Worm (Caenorhabditis elegans) whole organism, young adult: ENCODE measurements around the gene cdgs-1.

ENCODE experiments used
- B0336.3 ChIP-seq: fragments of 200-800 bp; sonication (Bioruptor generic); IDR thresholded peaks from 2 replicates; pipeline ENCODE4 v1.3.6; 2022; ENCODE audit warnings: missing genetic modification characterization, missing compliant biosample characterization
- C06A6.2 ChIP-seq: fragments of 200-800 bp; sonication (Bioruptor generic); conservative IDR thresholded peaks from 2 replicates; pipeline ENCODE4 v1.3.6; 2022; ENCODE audit warnings: missing genetic modification characterization, missing compliant biosample characterization
- C17E4.6 ChIP-seq: fragments of 200-800 bp; sonication (Bioruptor generic); IDR thresholded peaks from 2 replicates; pipeline ENCODE4 v1.3.6; 2022; ENCODE audit warnings: missing genetic modification reagents, missing genetic modification characterization, missing compliant biosample characterization
- F10E7.11 ChIP-seq: sonication (generic microtip); optimal IDR thresholded peaks from 2 replicates; lab custom pipeline; 2017; ENCODE audit warnings: mild to moderate bottlenecking, missing genetic modification characterization, moderate library complexity, missing compliant biosample characterization
- F23B12.7 ChIP-seq: sonication (generic microtip); optimal IDR thresholded peaks from 2 replicates; lab custom pipeline; 2017; ENCODE audit warnings: missing genetic modification characterization, mild to moderate bottlenecking, missing compliant biosample characterization, antibody characterized with exemption, moderate library complexity; ENCODE audit not compliant: insufficient read depth
- F37B4.10 ChIP-seq: fragments of 200-800 bp; sonication (Bioruptor generic); IDR thresholded peaks from 2 replicates; pipeline ENCODE4 v1.3.6; 2022; ENCODE audit warnings: missing genetic modification characterization, missing compliant biosample characterization
- F55B11.4 ChIP-seq: sonication (generic microtip); optimal IDR thresholded peaks from 2 replicates; lab custom pipeline; 2016; ENCODE audit warnings: missing compliant biosample characterization, missing genetic modification characterization, borderline replicate concordance; ENCODE audit not compliant: insufficient read depth
- Y53G8AR.9 ChIP-seq: fragments of 200-800 bp; sonication (Bioruptor generic); conservative IDR thresholded peaks from 2 replicates; pipeline ENCODE4 v1.3.6; 2022; ENCODE audit warnings: missing genetic modification reagents, missing genetic modification characterization, missing compliant biosample characterization
- Y56A3A.18 ChIP-seq: fragments of 200-800 bp; sonication (Bioruptor generic); IDR thresholded peaks from 2 replicates; pipeline ENCODE4 v1.3.6; 2022; ENCODE audit warnings: missing genetic modification reagents, missing genetic modification characterization, missing compliant biosample characterization
- aptf-2 ChIP-seq: fragments of 200-800 bp; sonication (Bioruptor generic); conservative IDR thresholded peaks from 2 replicates; pipeline ENCODE4 v1.3.6; 2022; ENCODE audit warnings: missing genetic modification reagents, missing genetic modification characterization, missing compliant biosample characterization
- athp-1 ChIP-seq: sonication (generic microtip); optimal IDR thresholded peaks from 2 replicates; lab custom pipeline; 2017; ENCODE audit warnings: mild to moderate bottlenecking, missing genetic modification characterization, missing compliant biosample characterization
- attf-6 ChIP-seq: fragments of 200-800 bp; sonication (Bioruptor generic); IDR thresholded peaks from 2 replicates; pipeline ENCODE4 v1.3.6; 2022; ENCODE audit warnings: missing genetic modification reagents, missing genetic modification characterization, missing compliant biosample characterization
- bed-2 ChIP-seq: fragments of 200-800 bp; sonication (Bioruptor generic); IDR thresholded peaks from 2 replicates; pipeline ENCODE4 v1.3.6; 2022; ENCODE audit warnings: missing genetic modification reagents, missing genetic modification characterization, missing compliant biosample characterization
- cebp-1 ChIP-seq, 2 experiments: fragments of 200-800 bp in 1 of 2; sonication (Bioruptor generic) in 1 of 2; sonication (generic microtip) in 1 of 2; IDR thresholded peaks in 1 of 2; optimal IDR thresholded peaks in 1 of 2; 2 replicates each; pipeline versions ENCODE4 v1.3.6 to Lab custom; 2017 to 2022; ENCODE audit warnings: missing compliant biosample characterization in 2 of 2, missing genetic modification characterization in 2 of 2, mild to moderate bottlenecking in 1 of 2, missing genetic modification reagents in 1 of 2, moderate library complexity in 1 of 2
- chd-7 ChIP-seq: sonication (generic microtip); optimal IDR thresholded peaks from 2 replicates; lab custom pipeline; 2016; ENCODE audit warnings: mild to moderate bottlenecking, missing genetic modification characterization, moderate library complexity, missing compliant biosample characterization
- die-1 ChIP-seq: sonication (generic microtip); optimal IDR thresholded peaks from 2 replicates; lab custom pipeline; 2016; ENCODE audit warnings: missing genotype, mild to moderate bottlenecking, missing genetic modification characterization, missing compliant biosample characterization
- dox-1 ChIP-seq: fragments of 200-800 bp; sonication (Bioruptor generic); IDR thresholded peaks from 2 replicates; pipeline ENCODE4 v1.3.6; 2022; ENCODE audit warnings: missing genetic modification reagents, missing genetic modification characterization, missing compliant biosample characterization
- efl-1 ChIP-seq: fragments of 150-350 bp; optimal IDR thresholded peaks from 2 replicates; lab custom pipeline; 2014; ENCODE audit warnings: missing biosample characterization, missing genetic modification reagents, missing genetic modification characterization
- egrh-3 ChIP-seq: fragments of 200-800 bp; sonication (Bioruptor generic); IDR thresholded peaks from 2 replicates; pipeline ENCODE4 v1.3.6; 2022; ENCODE audit warnings: missing genetic modification reagents, missing genetic modification characterization, missing compliant biosample characterization
- ets-4 ChIP-seq: fragments of 200-800 bp; sonication (Bioruptor generic); optimal IDR thresholded peaks from 2 replicates; lab custom pipeline; 2018; ENCODE audit warnings: mild to moderate bottlenecking, missing genetic modification characterization, missing compliant biosample characterization
- hsf-1 ChIP-seq: fragments of 200-800 bp; sonication (Bioruptor generic); IDR thresholded peaks from 2 replicates; pipeline ENCODE4 v1.3.6; 2022; ENCODE audit warnings: missing genetic modification reagents, missing genetic modification characterization, missing compliant biosample characterization
- let-526 ChIP-seq: fragments of 200-800 bp; sonication (Bioruptor generic); IDR thresholded peaks from 2 replicates; pipeline ENCODE4 v1.3.6; 2022; ENCODE audit warnings: missing genetic modification reagents, missing genetic modification characterization, missing compliant biosample characterization
- let-607 ChIP-seq, 2 experiments: fragments of 200-800 bp in 1 of 2; sonication (Bioruptor generic) in 1 of 2; sonication (generic microtip) in 1 of 2; optimal IDR thresholded peaks; 2 replicates each; lab custom pipeline; 2016 to 2018; ENCODE audit warnings: mild to moderate bottlenecking in 2 of 2, missing compliant biosample characterization in 2 of 2, missing genetic modification characterization in 2 of 2, moderate library complexity in 2 of 2, missing genotype in 1 of 2
- lin-35 ChIP-seq, 3 experiments: fragments of 150-350 bp in 2 of 3; sonication (generic microtip) in 1 of 3; optimal IDR thresholded peaks; 2 replicates each; lab custom pipeline; 2014 to 2018; ENCODE audit warnings: missing biosample characterization in 3 of 3, missing genetic modification characterization in 3 of 3, missing genetic modification reagents in 3 of 3
- madf-3 ChIP-seq: fragments of 200-800 bp; sonication (Bioruptor generic); IDR thresholded peaks from 2 replicates; pipeline ENCODE4 v1.3.6; 2022; ENCODE audit warnings: missing genetic modification reagents, missing genetic modification characterization, missing compliant biosample characterization
- mcd-1 ChIP-seq: fragments of 200-800 bp; sonication (Bioruptor generic); IDR thresholded peaks from 2 replicates; pipeline ENCODE4 v1.3.6; 2022; ENCODE audit warnings: missing genetic modification reagents, missing genetic modification characterization, missing compliant biosample characterization
- nfya-2 ChIP-seq: fragments of 200-800 bp; sonication (Bioruptor generic); IDR thresholded peaks from 2 replicates; pipeline ENCODE4 v1.3.6; 2022; ENCODE audit warnings: missing genetic modification reagents, missing genetic modification characterization, missing compliant biosample characterization
- nhr-120 ChIP-seq: fragments of 200-800 bp; sonication (Bioruptor generic); IDR thresholded peaks from 2 replicates; pipeline ENCODE4 v1.3.6; 2022; ENCODE audit warnings: missing genetic modification characterization, missing compliant biosample characterization
- pha-4 ChIP-seq: fragments of 150-350 bp; sonication (generic microtip); optimal IDR thresholded peaks from 2 replicates; lab custom pipeline; 2014; ENCODE audit warnings: missing biosample characterization, missing genetic modification reagents, missing genetic modification characterization
- repo-1 ChIP-seq: sonication (generic microtip); optimal IDR thresholded peaks from 2 replicates; lab custom pipeline; 2017; ENCODE audit warnings: mild to moderate bottlenecking, missing genetic modification characterization, missing compliant biosample characterization
- rpc-1 ChIP-seq, 2 experiments: fragments of 150-350 bp in 1 of 2; sonication (generic microtip) in 1 of 2; optimal IDR thresholded peaks; 2 replicates each; lab custom pipeline; 2014 to 2018; ENCODE audit warnings: missing biosample characterization in 1 of 2, missing genetic modification characterization in 1 of 2, missing genetic modification reagents in 1 of 2, missing genotype in 1 of 2
- snpc-1.3 ChIP-seq: sonication (generic microtip); optimal IDR thresholded peaks from 2 replicates; lab custom pipeline; 2017; ENCODE audit warnings: missing genetic modification characterization, mild to moderate bottlenecking, missing compliant biosample characterization, antibody characterized with exemption, moderate library complexity, missing genotype, missing genetic modification reagents; ENCODE audit not compliant: insufficient read depth
- snpc-4 ChIP-seq, 5 experiments: fragments of 150-350 bp in 1 of 5; sonication (generic microtip) in 4 of 5; optimal IDR thresholded peaks; 2 replicates each; lab custom pipeline; 2014 to 2018; ENCODE audit warnings: missing genetic modification characterization in 5 of 5, missing biosample characterization in 3 of 5, antibody characterized with exemption in 2 of 5, mild to moderate bottlenecking in 2 of 5, missing compliant biosample characterization in 2 of 5, missing genotype in 2 of 5, moderate library complexity in 2 of 5, missing genetic modification reagents in 1 of 5
- tbx-9 ChIP-seq: sonication (generic microtip); optimal IDR thresholded peaks from 2 replicates; lab custom pipeline; 2016; ENCODE audit warnings: borderline replicate concordance, missing genetic modification characterization, inconsistent platforms, missing compliant biosample characterization
- tlf-1 ChIP-seq: fragments of 200-800 bp; sonication (Bioruptor generic); optimal IDR thresholded peaks from 2 replicates; lab custom pipeline; 2018; ENCODE audit warnings: mild to moderate bottlenecking, missing genetic modification characterization, missing compliant biosample characterization
- zfh-2 ChIP-seq: fragments of 200-800 bp; sonication (Bioruptor generic); conservative IDR thresholded peaks from 2 replicates; pipeline ENCODE4 v1.3.6; 2022; ENCODE audit warnings: missing genetic modification reagents, missing genetic modification characterization, missing compliant biosample characterization
- zim-3 ChIP-seq: sonication (generic microtip); optimal IDR thresholded peaks from 2 replicates; lab custom pipeline; 2017; ENCODE audit warnings: mild to moderate bottlenecking, missing genetic modification characterization, moderate library complexity, missing compliant biosample characterization
- ztf-26 ChIP-seq: sonication (generic microtip); optimal IDR thresholded peaks from 2 replicates; lab custom pipeline; 2017; ENCODE audit warnings: missing genetic modification characterization, missing compliant biosample characterization
- ztf-28 ChIP-seq: fragments of 200-800 bp; sonication (Bioruptor generic); IDR thresholded peaks from 2 replicates; pipeline ENCODE4 v1.3.6; 2022; ENCODE audit warnings: missing genetic modification reagents, missing genetic modification characterization, missing compliant biosample characterization
- ztf-3 ChIP-seq: fragments of 200-800 bp; sonication (Bioruptor generic); optimal IDR thresholded peaks from 2 replicates; lab custom pipeline; 2018; ENCODE audit warnings: mild to moderate bottlenecking, missing genetic modification characterization, missing compliant biosample characterization

Gene cdgs-1

DNA sequence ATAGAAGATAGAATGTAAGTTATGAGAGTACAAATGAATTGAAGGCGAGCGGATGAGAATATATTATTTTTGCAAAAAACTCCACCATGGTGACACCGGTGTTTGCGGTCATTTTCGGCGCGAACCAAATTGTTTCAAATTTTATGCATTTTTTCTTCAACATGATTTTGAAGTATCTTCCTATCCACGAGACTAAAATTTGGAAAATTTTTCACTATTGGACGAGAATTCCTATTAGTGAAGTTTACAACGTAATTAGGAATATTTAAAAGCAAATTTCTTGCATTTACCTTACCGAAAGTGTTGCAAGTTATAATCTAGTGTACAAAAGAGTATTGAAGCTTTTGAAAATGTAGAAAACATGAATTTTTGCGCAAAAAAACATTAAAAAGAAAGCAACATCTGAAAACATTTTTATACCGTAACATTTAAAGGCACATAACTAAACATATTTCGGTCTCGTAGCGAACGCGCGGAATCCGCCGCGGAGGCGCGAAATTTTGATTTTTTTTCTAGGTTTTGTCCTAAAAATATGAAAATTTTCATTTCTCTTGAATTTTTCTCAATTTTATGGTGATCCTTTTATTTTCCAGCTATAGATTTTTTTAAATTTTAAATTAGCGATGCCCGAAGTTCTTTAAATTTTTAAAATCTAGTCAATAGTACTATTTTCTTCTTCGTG is 19.0 kb downstream of the cdgs-1 start, which contains the start of gene sgo-1 (continued):
- TF ChIP-seq snpc-4 (GFP tag; optimal IDR thresholded peaks at IDR 0.05; lab: Kevin White, UChicago): peak; percentile 70
- TF ChIP-seq snpc-4 (tag; optimal IDR thresholded peaks at IDR 0.05; lab: Kevin White, UChicago): peak in 3 of 4 experiments; percentile 41 to 70 (median 60)
- TF ChIP-seq F23B12.7 (tag; lab: Kevin White, UChicago): no peak
- TF ChIP-seq aptf-2 (GFP tag; lab: Robert Waterston, UW): no peak
- no peak for TF ChIP-seq F10E7.11 (tag; lab: Kevin White, UChicago)
- no peak for TF ChIP-seq pha-4 (tag; lab: Kevin White, UChicago)
- TF ChIP-seq attf-6 (GFP tag; lab: Robert Waterston, UW): peak; percentile 85
- peak; percentile 78 for TF ChIP-seq mcd-1 (GFP tag; lab: Robert Waterston, UW)
- no peak for TF ChIP-seq C06A6.2 (GFP tag; lab: Robert Waterston, UW)
- peak; percentile 87 for TF ChIP-seq B0336.3 (GFP tag; lab: Robert Waterston, UW)
- TF ChIP-seq Y56A3A.18 (GFP tag; lab: Robert Waterston, UW): no peak
- peak; percentile 35; the same call in 1 of the 2 replicates for TF ChIP-seq cebp-1 (GFP tag; IDR thresholded peaks at IDR 0.05; lab: Robert Waterston, UW)
- TF ChIP-seq cebp-1 (tag; optimal IDR thresholded peaks at IDR 0.05; lab: Kevin White, UChicago): no peak
- no peak for TF ChIP-seq die-1 (tag; lab: Kevin White, UChicago)
- TF ChIP-seq ztf-28 (GFP tag; lab: Robert Waterston, UW): peak; percentile 73; the same call in 1 of the 2 replicates
- TF ChIP-seq madf-3 (GFP tag; lab: Robert Waterston, UW): peak; percentile 97
- TF ChIP-seq rpc-1 (optimal IDR thresholded peaks at IDR 0.05; lab: Kevin White, UChicago): no peak
- TF ChIP-seq rpc-1 (tag; optimal IDR thresholded peaks at IDR 0.05; lab: Kevin White, UChicago): no peak
- TF ChIP-seq dox-1 (GFP tag; lab: Robert Waterston, UW): peak; percentile 91
- no peak for TF ChIP-seq ztf-26 (tag; lab: Kevin White, UChicago)
- TF ChIP-seq efl-1 (GFP tag; lab: Kevin White, UChicago): peak; percentile 100
- TF ChIP-seq lin-35 (GFP tag; optimal IDR thresholded peaks at IDR 0.05; lab: Kevin White, UChicago): peak in 2 of 3 experiments; percentile 2 to 82
- no peak for TF ChIP-seq repo-1 (tag; lab: Kevin White, UChicago)
- peak; percentile 70 for TF ChIP-seq athp-1 (tag; lab: Kevin White, UChicago)
- no peak for TF ChIP-seq nhr-120
- no peak for TF ChIP-seq chd-7 (tag; lab: Kevin White, UChicago)
- TF ChIP-seq ztf-3 (GFP tag; lab: Kevin White, UChicago): no peak
- peak; percentile 92 for TF ChIP-seq hsf-1
- no peak for TF ChIP-seq egrh-3
- TF ChIP-seq let-607 (tag; optimal IDR thresholded peaks at IDR 0.05; lab: Kevin White, UChicago): no peak
- no peak for TF ChIP-seq ets-4
- TF ChIP-seq let-526 (GFP tag; lab: Robert Waterston, UW): no peak
- TF ChIP-seq, all 124 proteins: peak for 47

DNA sequence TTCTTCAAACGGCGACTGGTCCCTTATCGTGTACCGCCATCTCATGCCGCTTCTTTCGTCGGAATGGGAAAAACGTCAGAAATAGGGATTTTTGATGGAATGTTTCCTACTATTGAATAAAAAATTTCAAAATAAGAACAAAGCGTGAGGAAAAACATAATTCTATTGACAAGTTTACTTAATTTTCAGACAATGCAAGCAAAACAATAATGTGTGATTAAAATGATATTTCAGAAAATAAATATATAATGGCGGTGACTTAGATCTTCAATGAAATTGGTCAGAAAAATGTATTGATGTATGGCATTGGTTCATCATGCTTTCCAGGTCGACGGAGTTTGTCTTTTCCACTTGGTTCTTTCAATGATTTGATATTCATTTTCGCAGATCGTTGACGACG is 20.8 kb downstream of the cdgs-1 start, which contains the start of gene ntp-1:
Gene ntp-1, minus strand, starts transcription at position 101 of the 400 bp plus-strand sequence.
- TF ChIP-seq tlf-1 (GFP tag; lab: Kevin White, UChicago) (no peak), F37B4.10 (GFP tag; lab: Robert Waterston, UW) (no peak), tbx-9 (no peak), zim-3 (tag; lab: Kevin White, UChicago) (no peak), nfya-2 (GFP tag; lab: Robert Waterston, UW) (no peak), snpc-1.3 (tag; lab: Kevin White, UChicago) (no peak), Y53G8AR.9 (GFP tag; lab: Robert Waterston, UW) (no peak), zfh-2 (GFP tag; lab: Robert Waterston, UW) (no peak), F55B11.4 (tag; lab: Kevin White, UChicago) (no peak), bed-2 (no peak), athp-1 (tag; lab: Kevin White, UChicago) (no peak), C17E4.6 (GFP tag; lab: Robert Waterston, UW) (no peak), mcd-1 (GFP tag; lab: Robert Waterston, UW) (no peak)
